Fruit fly (Drosophila melanogaster) whole organism, wandering third instar larva: ENCODE measurements around the gene CG33490.
A peak's percentile ranks its signal among the peaks of the same experiment; 100 is the strongest.

ENCODE experiments used
- Abd-B ChIP-seq: fragments of >200 bp; optimal IDR thresholded peaks from 2 replicates; lab custom pipeline; 2017; ENCODE audit warnings: missing biosample characterization, missing genetic modification characterization
- CG32264 ChIP-seq: fragments of 200-800 bp; sonication (Bioruptor generic); optimal IDR thresholded peaks from 2 replicates; lab custom pipeline; 2016; ENCODE audit warnings: missing biosample characterization, missing genetic modification characterization
- Hr78 ChIP-seq: fragments of >200 bp; optimal IDR thresholded peaks from 2 replicates; lab custom pipeline; 2017; ENCODE audit warnings: missing biosample characterization, missing genetic modification characterization
- br ChIP-seq: fragments of 200-800 bp; sonication (Bioruptor generic); optimal IDR thresholded peaks from 2 replicates; lab custom pipeline; 2016; ENCODE audit warnings: missing biosample characterization, missing genetic modification characterization
- dmrt93B ChIP-seq: fragments of 200-800 bp; sonication (Bioruptor generic); optimal IDR thresholded peaks from 2 replicates; lab custom pipeline; 2018; ENCODE audit warnings: missing biosample characterization, mild to moderate bottlenecking, missing genetic modification characterization
- pan ChIP-seq: fragments of >200 bp; optimal IDR thresholded peaks from 2 replicates; lab custom pipeline; 2017
- psq ChIP-seq: fragments of 200-800 bp; sonication (Bioruptor generic); optimal IDR thresholded peaks from 3 replicates; lab custom pipeline; 2017; ENCODE audit warnings: missing biosample characterization, mild to moderate bottlenecking, missing genetic modification characterization, moderate library complexity

dm6 chr3L:11623245-11623883, 48.9 kb upstream of the CG33490 start:
- TF ChIP-seq pan (lab: Kevin White, UChicago) = no peak
- TF ChIP-seq br (GFP tag; lab: Kevin White, UChicago) = no peak
- TF ChIP-seq Hr78 (GFP tag; lab: Kevin White, UChicago) = no peak
- TF ChIP-seq dmrt93B (GFP tag; lab: Kevin White, UChicago) = no peak
- TF ChIP-seq Abd-B (GFP tag; lab: Kevin White, UChicago) = no peak
- no peak for TF ChIP-seq CG32264 (GFP tag; lab: Kevin White, UChicago)
- TF ChIP-seq psq (GFP tag; lab: Kevin White, UChicago) = peak; percentile 7
